Worm (Caenorhabditis elegans): ENCODE results near the gene mps-2.

ce11 chrII:334828-335227 is 22.8 kb upstream of the mps-2 start:
- TF ChIP-seq ama-1 (optimal IDR thresholded peaks at IDR 0.05) (no peak), F13C5.2 (tag; optimal IDR thresholded peaks at IDR 0.05) (no peak), flt-1 (GFP tag; IDR thresholded peaks at IDR 0.05) (no peak), ceh-13 (GFP tag; optimal IDR thresholded peaks at IDR 0.05) (no peak), ceh-36 (tag; optimal IDR thresholded peaks at IDR 0.05) (no peak), pes-1 (GFP tag; IDR thresholded peaks at IDR 0.05) (no peak), tbx-37 (GFP tag; conservative IDR thresholded peaks at IDR 0.05) (no peak), hmg-4 (GFP tag; optimal IDR thresholded peaks at IDR 0.05) (no peak)
